Fruit fly (Drosophila melanogaster) S2 (cell line): Measurements from ENCODE around the gene CG12071.

Experiments used
- CG8478 ChIP-seq: fragments of >200 bp; optimal IDR thresholded peaks from 2 replicates; lab custom pipeline; 2018
- CTCF ChIP-seq, 2 experiments: fragments of >200 bp; optimal IDR thresholded peaks; 2 replicates each; lab custom pipeline; 2018

The CG12071 gene

DNA sequence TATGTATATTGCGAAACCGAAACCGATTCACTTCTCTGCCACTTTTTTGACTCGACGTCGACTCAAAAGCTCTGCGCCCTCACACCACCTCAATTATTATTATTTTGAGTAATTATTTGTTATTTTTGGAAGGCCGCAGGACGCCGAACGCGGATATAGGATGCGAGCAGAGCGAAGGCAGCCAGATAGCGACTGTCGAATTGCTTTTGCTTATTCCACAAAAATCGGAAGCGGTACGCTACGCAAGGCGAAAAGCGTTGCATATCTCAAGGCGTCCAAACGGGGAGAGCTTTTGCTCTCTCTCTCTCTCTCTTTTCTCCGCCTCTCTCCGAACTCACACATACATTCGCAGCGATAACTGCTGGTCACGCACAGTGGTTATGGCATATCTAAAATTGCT is at the start of gene CG12071:
Gene CG12071 (minus strand): TSS at position 134 of the 400 bp plus-strand sequence.
- TF ChIP-seq CTCF (optimal IDR thresholded peaks at IDR 0.05; lab: Kevin White, UChicago) (no peak), CG8478 (no peak)

DNA sequence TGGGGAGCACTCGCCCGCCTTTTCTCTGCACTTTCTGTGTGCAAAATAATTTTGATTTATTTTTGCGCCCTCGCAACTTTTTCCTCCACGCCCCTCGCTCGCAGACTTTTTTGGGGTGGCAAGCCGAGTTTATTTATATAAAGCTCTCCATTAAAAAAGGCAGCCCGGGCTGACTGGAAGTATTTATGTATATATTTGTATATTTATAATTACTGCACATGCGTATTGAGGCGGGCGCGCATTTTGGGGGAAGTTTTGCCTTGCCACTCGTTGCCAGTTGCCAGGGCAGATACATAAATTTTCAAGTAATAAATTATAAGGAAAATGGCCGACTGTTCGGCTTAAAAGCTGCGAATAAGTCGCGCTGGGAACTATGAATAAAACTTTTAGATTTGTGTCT is 47.8 kb upstream of the CG12071 start:
- TF ChIP-seq CG8478 (no peak), CTCF (optimal IDR thresholded peaks at IDR 0.05; lab: Kevin White, UChicago) (no peak)

- TF ChIP-seq CG8478 (no peak), CTCF (optimal IDR thresholded peaks at IDR 0.05; lab: Kevin White, UChicago) (no peak)
Observed at dm6 chr3R:30926033-30926432, 45.2 kb upstream of the CG12071 start.

- TF ChIP-seq CG8478: no peak
- no peak for TF ChIP-seq CTCF (optimal IDR thresholded peaks at IDR 0.05; lab: Kevin White, UChicago)
Observed at dm6 chr3R:30925436-30925835, 44.6 kb upstream of the CG12071 start.

- TF ChIP-seq CTCF (optimal IDR thresholded peaks at IDR 0.05; lab: Kevin White, UChicago): no peak
- TF ChIP-seq CG8478: no peak
Observed at dm6 chr3R:30923581-30923980, 42.8 kb upstream of the CG12071 start.

DNA sequence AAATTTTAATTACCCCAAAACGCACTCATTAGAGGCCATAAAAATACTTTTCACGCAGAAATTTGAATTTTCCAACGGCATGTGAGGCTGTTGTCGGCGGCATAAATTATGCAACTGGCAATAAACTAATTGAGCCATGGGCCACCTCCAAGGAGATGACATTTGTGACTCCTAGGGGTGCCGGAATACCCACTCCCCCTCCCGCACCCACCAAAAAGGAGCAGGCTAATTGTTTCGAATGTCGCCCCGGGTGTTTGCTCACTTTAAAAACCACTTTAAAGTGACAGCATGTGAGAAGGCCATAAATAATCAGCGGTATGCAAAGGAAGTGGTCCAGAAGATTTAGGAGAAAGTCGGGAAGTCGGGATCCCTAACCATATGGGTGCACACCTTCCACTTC is 41.6 kb upstream of the CG12071 start:
- TF ChIP-seq CG8478 (no peak), CTCF (optimal IDR thresholded peaks at IDR 0.05; lab: Kevin White, UChicago) (no peak)

dm6 chr3R:30918872-30919271 is 38.0 kb upstream of the CG12071 start:
- TF ChIP-seq CG8478 (no peak), CTCF (optimal IDR thresholded peaks at IDR 0.05; lab: Kevin White, UChicago) (no peak)

dm6 chr3R:30916024-30916423 is 35.2 kb upstream of the CG12071 start:
- TF ChIP-seq CG8478: no peak
- TF ChIP-seq CTCF (optimal IDR thresholded peaks at IDR 0.05; lab: Kevin White, UChicago): no peak

DNA sequence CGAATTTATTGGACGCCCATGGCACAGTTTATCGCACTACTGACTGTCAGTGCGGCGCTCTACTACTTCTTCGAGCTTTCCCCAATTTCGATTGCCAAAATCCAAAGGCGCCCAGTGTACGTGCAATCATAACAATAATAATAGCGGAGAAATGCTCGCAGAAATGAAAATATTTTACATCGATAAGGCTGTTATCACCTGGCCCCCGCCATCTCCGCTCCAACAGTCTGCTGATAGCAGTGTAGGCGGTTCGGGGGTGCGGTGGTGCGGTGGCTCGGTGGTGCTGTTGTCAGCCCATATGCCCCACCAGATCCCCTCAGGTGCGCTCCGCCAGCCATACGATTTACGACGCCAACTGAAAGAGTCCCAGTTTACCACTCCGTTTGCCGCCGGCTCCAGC is 34.4 kb upstream of the CG12071 start:
- no peak for TF ChIP-seq CG8478
- TF ChIP-seq CTCF (optimal IDR thresholded peaks at IDR 0.05; lab: Kevin White, UChicago): no peak

DNA sequence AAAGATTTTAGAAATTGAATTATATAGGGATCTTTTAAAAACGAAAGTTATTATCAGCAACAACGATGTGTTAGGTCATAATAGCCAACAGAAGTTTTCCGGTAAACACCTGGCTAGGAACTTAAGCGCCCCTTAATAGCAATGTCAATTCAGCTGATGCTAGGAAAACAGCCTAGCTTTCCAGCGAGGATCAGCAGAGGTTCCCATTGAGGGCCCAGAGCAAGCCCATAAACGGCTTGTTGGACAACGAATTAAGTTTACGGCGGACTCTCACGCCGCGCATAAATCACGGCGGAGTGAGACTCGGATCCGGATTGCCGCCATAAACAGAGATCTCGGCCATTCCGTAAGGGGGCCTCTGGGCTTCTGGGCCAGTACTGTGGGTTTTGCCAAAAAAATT is 32.9 kb upstream of the CG12071 start:
- no peak for TF ChIP-seq CG8478
- no peak for TF ChIP-seq CTCF (optimal IDR thresholded peaks at IDR 0.05; lab: Kevin White, UChicago)

dm6 chr3R:30912402-30912801 is 31.6 kb upstream of the CG12071 start, which contains the start of gene Ptx1:
Gene Ptx1, plus strand, starts transcription at chr3R:30912754.
- peak; percentile 82 for TF ChIP-seq CG8478
- TF ChIP-seq CTCF (optimal IDR thresholded peaks at IDR 0.05; lab: Kevin White, UChicago): peak; percentile 58 to 82

DNA sequence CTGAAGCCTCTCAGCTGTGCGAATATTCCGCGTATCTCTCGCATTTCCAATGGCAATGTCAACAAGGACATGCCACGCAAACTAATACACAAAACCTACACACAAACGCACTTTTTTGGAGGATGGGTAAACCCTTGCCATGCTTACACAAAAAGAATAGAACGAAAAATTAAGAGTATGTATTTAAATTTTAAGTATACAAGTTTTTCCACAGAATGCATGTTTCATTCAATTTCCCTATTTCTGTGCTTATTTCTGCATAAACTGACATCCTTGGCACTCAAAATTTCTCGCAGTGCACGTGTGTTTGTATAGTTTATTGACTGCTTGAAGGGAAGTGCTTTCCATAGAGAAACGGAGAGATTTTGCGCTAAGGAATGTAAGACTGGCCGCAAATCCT is 29.0 kb upstream of the CG12071 start:
- TF ChIP-seq CG8478 (no peak), CTCF (optimal IDR thresholded peaks at IDR 0.05; lab: Kevin White, UChicago) (no peak)

- TF ChIP-seq CG8478 (no peak), CTCF (optimal IDR thresholded peaks at IDR 0.05; lab: Kevin White, UChicago) (no peak)
Observed at dm6 chr3R:30909032-30909431, 28.2 kb upstream of the CG12071 start.

DNA sequence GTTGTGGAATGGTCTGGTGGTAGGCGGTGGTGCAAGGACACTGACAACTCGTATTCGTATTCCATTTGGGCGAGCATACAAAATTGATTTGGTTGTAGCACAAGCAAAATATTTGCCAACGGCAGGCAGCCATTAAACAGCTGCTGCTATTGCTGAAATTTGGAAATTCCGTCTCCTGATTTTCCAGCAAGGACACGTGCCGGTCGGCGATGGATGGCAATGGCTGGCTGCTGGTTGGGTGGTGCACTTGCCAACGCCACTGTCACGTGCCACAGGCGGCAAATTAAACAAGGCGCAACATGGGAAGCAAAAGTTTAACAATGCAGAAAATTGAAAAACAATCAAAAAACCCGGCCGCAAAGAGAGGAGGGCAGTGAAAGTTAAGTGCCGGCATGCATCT is 23.2 kb upstream of the CG12071 start:
- TF ChIP-seq CTCF (optimal IDR thresholded peaks at IDR 0.05; lab: Kevin White, UChicago) (no peak), CG8478 (no peak)

dm6 chr3R:30902061-30902460 is 21.2 kb upstream of the CG12071 start, which contains the start of gene CG33483:
Gene CG33483, minus strand, starts transcription at chr3R:30902161.
- TF ChIP-seq CG8478 (no peak), CTCF (optimal IDR thresholded peaks at IDR 0.05; lab: Kevin White, UChicago) (no peak)

DNA sequence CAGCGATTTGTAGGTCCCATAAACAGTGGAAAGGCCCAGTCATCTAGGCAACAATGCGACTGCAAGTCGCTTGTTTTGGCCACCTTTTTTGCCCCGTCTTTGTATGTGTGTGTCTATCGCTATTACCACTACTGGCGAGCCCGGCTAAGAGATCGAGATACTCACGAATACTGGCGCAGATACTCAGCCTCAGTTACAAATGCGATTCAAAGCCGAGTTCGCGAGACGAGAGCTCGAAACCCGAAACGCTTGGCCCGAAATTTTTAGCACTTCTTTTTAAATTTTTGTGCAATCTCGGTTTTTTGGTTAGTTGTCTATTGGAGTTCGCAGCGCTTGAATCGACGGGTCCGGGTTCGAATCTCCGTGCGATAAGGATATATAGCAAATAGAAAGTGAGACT is 12.9 kb upstream of the CG12071 start, which contains the start of gene Cyp4c3:
Gene Cyp4c3 (plus strand): TSS at position 301 of the 400 bp plus-strand sequence.
- TF ChIP-seq CG8478: no peak
- no peak for TF ChIP-seq CTCF (optimal IDR thresholded peaks at IDR 0.05; lab: Kevin White, UChicago)

DNA sequence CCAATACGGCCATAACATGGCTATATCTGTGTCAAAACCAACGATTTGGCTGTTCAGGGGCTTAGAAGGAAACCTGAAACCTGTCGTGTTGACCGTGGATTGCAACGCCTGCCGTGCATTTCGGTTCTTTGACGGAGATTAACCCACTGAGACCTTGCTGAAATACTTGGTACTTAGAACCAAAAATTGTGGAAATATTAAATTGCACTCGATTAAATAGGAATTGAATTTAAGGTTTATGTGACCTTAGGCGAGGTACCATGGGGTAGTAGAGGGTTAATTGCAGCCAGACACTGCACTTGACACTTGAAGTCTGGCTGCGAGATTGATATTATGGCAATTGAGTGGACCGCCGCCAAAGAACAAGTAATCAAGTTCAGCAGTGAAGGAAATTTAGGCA is 9.2 kb upstream of the CG12071 start:
- TF ChIP-seq CG8478 (no peak), CTCF (optimal IDR thresholded peaks at IDR 0.05; lab: Kevin White, UChicago) (no peak)
